Fruit fly (Drosophila melanogaster) whole organism, embryonic: ENCODE data around the gene Pka-C1.

Source experiments
- ATbp ChIP-seq: fragments of 200-800 bp; sonication (Bioruptor generic); optimal IDR thresholded peaks from 2 replicates; lab custom pipeline; 2017; ENCODE audit warnings: missing biosample characterization, mild to moderate bottlenecking, missing genetic modification characterization, missing genetic modification reagents
- Antp ChIP-seq: fragments of 200-800 bp; sonication (Bioruptor generic); optimal IDR thresholded peaks from 3 replicates; lab custom pipeline; 2016; ENCODE audit warnings: missing biosample characterization, missing genetic modification characterization
- Bgb ChIP-seq: fragments of 200-800 bp; sonication (Bioruptor generic); IDR thresholded peaks from 2 replicates; pipeline ENCODE4 v1.3.6; 2022; ENCODE audit warnings: missing biosample characterization, missing genetic modification characterization; ENCODE audit not compliant: partially characterized antibody
- CG10959 ChIP-seq: fragments of 200-800 bp; sonication (Bioruptor generic); IDR thresholded peaks from 2 replicates; pipeline ENCODE4 v1.3.6; 2022; ENCODE audit warnings: missing biosample characterization, missing genetic modification characterization
- CG11093 ChIP-seq: fragments of 200-800 bp; sonication (Bioruptor generic); IDR thresholded peaks from 3 replicates; pipeline ENCODE4 v1.3.6; 2022; ENCODE audit warnings: missing biosample characterization, missing genetic modification characterization
- CG11723 ChIP-seq: fragments of 200-800 bp; sonication (Bioruptor generic); optimal IDR thresholded peaks from 2 replicates; lab custom pipeline; 2017; ENCODE audit warnings: missing biosample characterization, mild to moderate bottlenecking, missing genetic modification characterization
- CG14667 ChIP-seq: fragments of 200-800 bp; sonication (Bioruptor generic); IDR thresholded peaks from 2 replicates; pipeline ENCODE4 v1.3.6; 2022; ENCODE audit warnings: missing biosample characterization, missing genetic modification characterization
- CG14710 ChIP-seq: fragments of 200-800 bp; sonication (Bioruptor generic); optimal IDR thresholded peaks from 3 replicates; lab custom pipeline; 2019; ENCODE audit warnings: missing biosample characterization, mild to moderate bottlenecking, missing genetic modification characterization, moderate library complexity
- CG15011 ChIP-seq: fragments of 200-800 bp; sonication (Bioruptor generic); optimal IDR thresholded peaks from 3 replicates; lab custom pipeline; 2018; ENCODE audit warnings: missing biosample characterization, mild to moderate bottlenecking, missing genetic modification characterization
- CG1647 ChIP-seq: fragments of 200-800 bp; sonication (Bioruptor generic); optimal IDR thresholded peaks from 3 replicates; lab custom pipeline; 2016; ENCODE audit warnings: missing biosample characterization, missing genetic modification characterization
- CG17186 ChIP-seq: fragments of 200-800 bp; sonication (Bioruptor generic); optimal IDR thresholded peaks from 3 replicates; lab custom pipeline; 2017; ENCODE audit warnings: missing biosample characterization, missing genetic modification reagents, missing genetic modification characterization
- CG17361 ChIP-seq: fragments of 200-800 bp; sonication (Bioruptor generic); IDR thresholded peaks from 3 replicates; pipeline ENCODE4 v1.3.6; 2022; ENCODE audit warnings: missing biosample characterization, missing genetic modification characterization
- CG18476 ChIP-seq: fragments of 200-800 bp; sonication (Bioruptor generic); optimal IDR thresholded peaks from 2 replicates; lab custom pipeline; 2016; ENCODE audit warnings: missing biosample characterization, mild to moderate bottlenecking, missing genetic modification characterization
- CG32532 ChIP-seq: fragments of 200-800 bp; sonication (Bioruptor generic); IDR thresholded peaks from 2 replicates; pipeline ENCODE4 v1.3.6; 2022; ENCODE audit warnings: missing biosample characterization, missing genetic modification characterization
- CG5180 ChIP-seq: fragments of 200-800 bp; sonication (Bioruptor generic); optimal IDR thresholded peaks from 3 replicates; lab custom pipeline; 2017; ENCODE audit warnings: missing biosample characterization, missing genetic modification characterization, mild to moderate bottlenecking, moderate library complexity, missing genetic modification reagents
- CG6654 ChIP-seq: fragments of 200-800 bp; sonication (Bioruptor generic); optimal IDR thresholded peaks from 2 replicates; lab custom pipeline; 2017; ENCODE audit warnings: missing biosample characterization, mild to moderate bottlenecking, missing genetic modification characterization
- CG7928 ChIP-seq: fragments of 200-800 bp; sonication (Bioruptor generic); optimal IDR thresholded peaks from 2 replicates; lab custom pipeline; 2017; ENCODE audit warnings: missing biosample characterization, mild to moderate bottlenecking, missing genetic modification characterization
- CG8924 ChIP-seq: fragments of 200-800 bp; optimal IDR thresholded peaks from 3 replicates; lab custom pipeline; 2019; ENCODE audit warnings: missing biosample characterization, mild to moderate bottlenecking, missing genetic modification characterization, moderate library complexity
- CG8944 ChIP-seq: fragments of 200-800 bp; sonication (Bioruptor generic); optimal IDR thresholded peaks from 3 replicates; lab custom pipeline; 2016; ENCODE audit warnings: missing biosample characterization, missing genetic modification characterization
- Deaf1 ChIP-seq: fragments of 200-800 bp; optimal IDR thresholded peaks from 3 replicates; lab custom pipeline; 2019; ENCODE audit warnings: missing biosample characterization, mild to moderate bottlenecking, missing genetic modification characterization, moderate library complexity
- Dref ChIP-seq: fragments of 200-800 bp; sonication (Bioruptor generic); IDR thresholded peaks from 2 replicates; pipeline ENCODE4 v1.3.6; 2022; ENCODE audit warnings: missing biosample characterization, missing genetic modification characterization
- Hey ChIP-seq: fragments of 200-800 bp; sonication (Bioruptor generic); optimal IDR thresholded peaks from 3 replicates; lab custom pipeline; 2018; ENCODE audit warnings: missing biosample characterization, mild to moderate bottlenecking, missing genetic modification characterization
- HmgD ChIP-seq: fragments of 200-800 bp; sonication (Bioruptor generic); optimal IDR thresholded peaks from 3 replicates; lab custom pipeline; 2016; ENCODE audit warnings: missing biosample characterization, missing genetic modification characterization
- Jarid2 ChIP-seq: fragments of 200-800 bp; sonication (Bioruptor generic); optimal IDR thresholded peaks from 3 replicates; lab custom pipeline; 2017; ENCODE audit warnings: mild to moderate bottlenecking, missing biosample characterization, missing genetic modification reagents, missing genetic modification characterization
- Lim3 ChIP-seq: fragments of 200-800 bp; sonication (Bioruptor generic); IDR thresholded peaks from 2 replicates; pipeline ENCODE4 v1.3.6; 2022; ENCODE audit warnings: missing biosample characterization, missing genetic modification characterization
- MBD-R2 ChIP-seq: fragments of 200-800 bp; sonication (Bioruptor generic); IDR thresholded peaks from 2 replicates; pipeline ENCODE4 v1.3.6; 2022; ENCODE audit warnings: missing biosample characterization, missing genetic modification characterization
- MESR4 ChIP-seq: fragments of 200-800 bp; sonication (Bioruptor generic); optimal IDR thresholded peaks from 2 replicates; lab custom pipeline; 2018; ENCODE audit warnings: missing biosample characterization, mild to moderate bottlenecking, missing genetic modification characterization, moderate library complexity
- NC2α ChIP-seq: fragments of 200-800 bp; sonication (Bioruptor generic); optimal IDR thresholded peaks from 2 replicates; lab custom pipeline; 2016; ENCODE audit warnings: missing biosample characterization, missing genetic modification characterization
- PHDP ChIP-seq: fragments of 200-800 bp; sonication (Bioruptor generic); optimal IDR thresholded peaks from 3 replicates; lab custom pipeline; 2018; ENCODE audit warnings: missing biosample characterization, mild to moderate bottlenecking, missing genetic modification characterization, moderate library complexity
- Tbp ChIP-seq: fragments of >200 bp; optimal IDR thresholded peaks from 2 replicates; lab custom pipeline; 2018; ENCODE audit warnings: missing biosample characterization, missing genetic modification characterization
- Trl ChIP-seq, 3 experiments: fragments of >200 bp in 2 of 3; fragments of 200-800 bp in 1 of 3; sonication (Bioruptor generic) in 1 of 3; optimal IDR thresholded peaks; 2 replicates in 1 of 3; 3 replicates in 2 of 3; lab custom pipeline; 2016 to 2017; ENCODE audit warnings: missing biosample characterization in 1 of 3, missing genetic modification characterization in 1 of 3
- aop ChIP-seq: fragments of 200-800 bp; sonication (Bioruptor generic); IDR thresholded peaks from 2 replicates; pipeline ENCODE4 v1.3.6; 2022; ENCODE audit warnings: missing biosample characterization, missing genetic modification characterization
- ap ChIP-seq: fragments of 200-800 bp; sonication (Bioruptor generic); IDR thresholded peaks from 2 replicates; pipeline ENCODE4 v1.3.6; 2022; ENCODE audit warnings: missing biosample characterization, missing genetic modification characterization
- bab2 ChIP-seq: fragments of 200-800 bp; sonication (Bioruptor generic); optimal IDR thresholded peaks from 2 replicates; lab custom pipeline; 2016; ENCODE audit warnings: missing biosample characterization, missing genetic modification characterization
- bigmax ChIP-seq: fragments of 200-800 bp; sonication (Bioruptor generic); optimal IDR thresholded peaks from 2 replicates; lab custom pipeline; 2018; ENCODE audit warnings: missing biosample characterization, mild to moderate bottlenecking, missing genetic modification characterization
- chif ChIP-seq, 2 experiments: fragments of 200-800 bp; sonication (Bioruptor generic); optimal IDR thresholded peaks; 3 replicates each; lab custom pipeline; 2016; ENCODE audit warnings: missing biosample characterization in 2 of 2, missing genetic modification characterization in 2 of 2
- chinmo ChIP-seq: fragments of 200-800 bp; sonication (Bioruptor generic); IDR thresholded peaks from 4 replicates; pipeline ENCODE4 v1.3.6; 2022; ENCODE audit warnings: missing biosample characterization, missing genetic modification characterization; ENCODE audit not compliant: partially characterized antibody
- crol ChIP-seq: fragments of 200-800 bp; sonication (Bioruptor generic); IDR thresholded peaks from 2 replicates; pipeline ENCODE4 v1.3.6; 2022; ENCODE audit warnings: missing biosample characterization, missing genetic modification characterization
- gfzf ChIP-seq: fragments of 200-800 bp; sonication (Bioruptor generic); optimal IDR thresholded peaks from 2 replicates; lab custom pipeline; 2016; ENCODE audit warnings: missing biosample characterization, mild to moderate bottlenecking, missing genetic modification characterization, moderate library complexity
- lola ChIP-seq, 3 experiments: fragments of >200 bp in 2 of 3; fragments of 200-800 bp in 1 of 3; sonication (Bioruptor generic) in 1 of 3; optimal IDR thresholded peaks; 2 replicates each; lab custom pipeline; 2017 to 2019; ENCODE audit warnings: missing biosample characterization in 3 of 3, missing genetic modification characterization in 3 of 3, mild to moderate bottlenecking in 1 of 3, moderate library complexity in 1 of 3
- maf-S ChIP-seq: fragments of 200-800 bp; sonication (Bioruptor generic); optimal IDR thresholded peaks from 2 replicates; lab custom pipeline; 2016; ENCODE audit warnings: missing biosample characterization, missing genetic modification characterization
- otp ChIP-seq: fragments of 200-800 bp; sonication (Bioruptor generic); IDR thresholded peaks from 3 replicates; pipeline ENCODE4, ENCODE4 v1.3.6; 2022; ENCODE audit warnings: missing biosample characterization, missing genetic modification characterization
- pum ChIP-seq: fragments of 200-800 bp; sonication (Bioruptor generic); optimal IDR thresholded peaks from 2 replicates; lab custom pipeline; 2016; ENCODE audit warnings: missing biosample characterization, missing genetic modification characterization
- schlank ChIP-seq: fragments of 200-800 bp; sonication (Bioruptor generic); optimal IDR thresholded peaks from 2 replicates; lab custom pipeline; 2018; ENCODE audit warnings: missing biosample characterization, mild to moderate bottlenecking, missing genetic modification characterization
- scrt ChIP-seq: fragments of 200-800 bp; sonication (Bioruptor generic); optimal IDR thresholded peaks from 2 replicates; lab custom pipeline; 2018; ENCODE audit warnings: missing biosample characterization, mild to moderate bottlenecking, missing genetic modification characterization, moderate library complexity
- slbo ChIP-seq: fragments of 200-800 bp; sonication (Bioruptor generic); IDR thresholded peaks from 2 replicates; pipeline ENCODE4 v1.3.6; 2022; ENCODE audit warnings: missing biosample characterization, missing genetic modification characterization
- sna ChIP-seq: fragments of 200-800 bp; sonication (Bioruptor generic); IDR thresholded peaks from 2 replicates; pipeline ENCODE4 v1.3.6; 2022; ENCODE audit warnings: missing biosample characterization, missing genetic modification characterization; ENCODE audit not compliant: partially characterized antibody
- tio ChIP-seq: fragments of 200-800 bp; sonication (Bioruptor generic); optimal IDR thresholded peaks from 2 replicates; lab custom pipeline; 2017; ENCODE audit warnings: missing biosample characterization, missing genetic modification characterization, inconsistent platforms
- ttk ChIP-seq: fragments of 200-800 bp; sonication (Bioruptor generic); IDR thresholded peaks from 2 replicates; pipeline ENCODE4 v2.1.2; 2022; ENCODE audit warnings: missing biosample characterization, missing genetic modification characterization
- zen ChIP-seq: fragments of 200-800 bp; sonication (Bioruptor generic); optimal IDR thresholded peaks from 3 replicates; lab custom pipeline; 2018; ENCODE audit warnings: missing biosample characterization, mild to moderate bottlenecking, missing genetic modification characterization, moderate library complexity

Pka-C1 gene

dm6 chr2L:9698923-9699493 is at the start of gene Pka-C1 (continued):
- TF ChIP-seq CG14710 (peak; percentile 66), CG18476 (no peak), CG11723 (GFP tag; lab: Kevin White, UChicago) (no peak), Tbp (GFP tag; lab: Kevin White, UChicago) (no peak), MESR4 (GFP tag; lab: Kevin White, UChicago) (peak; percentile 73), CG1647 (GFP tag; lab: Kevin White, UChicago) (no peak), maf-S (GFP tag; lab: Kevin White, UChicago) (no peak), Lim3 (GFP tag; lab: Robert Waterston, UW) (no peak), scrt (GFP tag; lab: Kevin White, UChicago) (no peak), bigmax (GFP tag; lab: Kevin White, UChicago) (no peak), HmgD (GFP tag; lab: Kevin White, UChicago) (peak; percentile 74), CG8924 (tag; lab: Kevin White, UChicago) (peak; percentile 17), ap (GFP tag; lab: Robert Waterston, UW) (no peak), tio (no peak), sna (GFP tag; lab: Robert Waterston, UW) (no peak), ATbp (GFP tag; lab: Kevin White, UChicago) (peak; percentile 52), Bgb (GFP tag; lab: Robert Waterston, UW) (peak; percentile 68), Trl (optimal IDR thresholded peaks at IDR 0.05; lab: Kevin White, UChicago) (no peak), Trl (GFP tag; optimal IDR thresholded peaks at IDR 0.05; lab: Kevin White, UChicago) (no peak), Jarid2 (peak; percentile 95), aop (GFP tag; lab: Robert Waterston, UW) (0 out of 2 replicates have a peak, but pooled peaks have one; percentile 41), Hey (tag; lab: Kevin White, UChicago) (no peak), ttk (no peak), zen (tag; lab: Kevin White, UChicago) (peak; percentile 54), MBD-R2 (no peak), CG8944 (no peak), CG17361 (peak; percentile 45; the same call in 1 of the 3 replicates), CG10959 (GFP tag; lab: Robert Waterston, UW) (no peak), schlank (tag; lab: Kevin White, UChicago) (no peak), pum (GFP tag; lab: Kevin White, UChicago) (no peak), gfzf (peak; percentile 94), lola (GFP tag; optimal IDR thresholded peaks at IDR 0.05; lab: Kevin White, UChicago) (no peak), CG17186 (GFP tag; lab: Kevin White, UChicago) (peak; percentile 78), CG6654 (GFP tag; lab: Kevin White, UChicago) (no peak), bab2 (GFP tag; lab: Kevin White, UChicago) (no peak), CG11093 (GFP tag; lab: Robert Waterston, UW) (no peak), Antp (no peak), CG5180 (no peak), Deaf1 (tag; lab: Kevin White, UChicago) (peak; percentile 59), chif (GFP tag; optimal IDR thresholded peaks at IDR 0.05; lab: Kevin White, UChicago) (no peak), slbo (GFP tag; lab: Robert Waterston, UW) (peak; percentile 54), otp (no peak), CG7928 (GFP tag; lab: Kevin White, UChicago) (no peak), Dref (GFP tag; lab: Robert Waterston, UW) (peak; percentile 91), crol (GFP tag; lab: Robert Waterston, UW) (no peak), CG15011 (GFP tag; lab: Kevin White, UChicago) (no peak), CG32532 (GFP tag; lab: Robert Waterston, UW) (peak; percentile 38), chinmo (GFP tag; lab: Robert Waterston, UW) (peak; percentile 73; the same call in 2 of the 4 replicates), NC2α (GFP tag; lab: Kevin White, UChicago) (no peak), PHDP (tag; lab: Kevin White, UChicago) (no peak), CG14667 (GFP tag; lab: Robert Waterston, UW) (no peak)
